Fruit fly (Drosophila melanogaster): Measurements from ENCODE around the gene Tig.

Gene Tig

dm6 chr2L:6366924-6367323, 56.2 kb downstream of the Tig start:
- TF ChIP-seq CG12605 (GFP tag; IDR thresholded peaks at IDR 0.05) = no peak
- TF ChIP-seq Snoo (tag; optimal IDR thresholded peaks at IDR 0.05) = no peak
- TF ChIP-seq CG10348 (GFP tag; IDR thresholded peaks at IDR 0.05) = no peak
- TF ChIP-seq Pif1A (GFP tag; optimal IDR thresholded peaks at IDR 0.05) = no peak
- TF ChIP-seq fd96Ca (GFP tag; IDR thresholded peaks at IDR 0.05) = no peak
- no peak for TF ChIP-seq rn (GFP tag; IDR thresholded peaks at IDR 0.05)
- TF ChIP-seq CG15710 (tag; optimal IDR thresholded peaks at IDR 0.05) = no peak
- no peak for TF ChIP-seq CG32121 (GFP tag; IDR thresholded peaks at IDR 0.05)
- TF ChIP-seq CG34367 (tag; optimal IDR thresholded peaks at IDR 0.05) = no peak
- TF ChIP-seq CG4496 (GFP tag; IDR thresholded peaks at IDR 0.05) = no peak
- TF ChIP-seq CG8301 (tag; optimal IDR thresholded peaks at IDR 0.05) = no peak
- no peak for TF ChIP-seq CG8159 (tag; optimal IDR thresholded peaks at IDR 0.05)
- TF ChIP-seq gl (tag; optimal IDR thresholded peaks at IDR 0.05) = no peak
- no peak for TF ChIP-seq CG14655 (GFP tag; optimal IDR thresholded peaks at IDR 0.05)
- TF ChIP-seq CG9948 (tag; optimal IDR thresholded peaks at IDR 0.05) = no peak

Measured in whole organism, pupa.